Fruit fly (Drosophila melanogaster) whole organism, embryonic: ENCODE results near the gene CG13029.

ENCODE experiments used
- CG14710 ChIP-seq: fragments of 200-800 bp; sonication (Bioruptor generic); optimal IDR thresholded peaks from 3 replicates; lab custom pipeline; 2019; ENCODE audit warnings: missing biosample characterization, mild to moderate bottlenecking, missing genetic modification characterization, moderate library complexity
- CG17361 ChIP-seq: fragments of 200-800 bp; sonication (Bioruptor generic); IDR thresholded peaks from 3 replicates; pipeline ENCODE4 v1.3.6; 2022; ENCODE audit warnings: missing biosample characterization, missing genetic modification characterization
- CG34224 ChIP-seq: fragments of 200-800 bp; sonication (Bioruptor generic); IDR thresholded peaks from 3 replicates; pipeline ENCODE4 v1.3.6; 2022; ENCODE audit warnings: missing biosample characterization, missing genetic modification characterization; ENCODE audit not compliant: partially characterized antibody
- CG8359 ChIP-seq: fragments of 200-800 bp; sonication (Bioruptor generic); optimal IDR thresholded peaks from 2 replicates; lab custom pipeline; 2017; ENCODE audit warnings: missing biosample characterization, mild to moderate bottlenecking, missing genetic modification characterization, borderline replicate concordance
- Chrac-16 ChIP-seq: fragments of 200-800 bp; sonication (Bioruptor generic); optimal IDR thresholded peaks from 3 replicates; lab custom pipeline; 2016; ENCODE audit warnings: missing biosample characterization, missing genetic modification characterization
- az2 ChIP-seq: fragments of 200-800 bp; sonication (Bioruptor generic); optimal IDR thresholded peaks from 3 replicates; lab custom pipeline; 2016; ENCODE audit warnings: missing biosample characterization, missing genetic modification characterization
- bab2 ChIP-seq: fragments of 200-800 bp; sonication (Bioruptor generic); optimal IDR thresholded peaks from 2 replicates; lab custom pipeline; 2016; ENCODE audit warnings: missing biosample characterization, missing genetic modification characterization
- fu2 ChIP-seq: fragments of 200-800 bp; sonication (Bioruptor generic); optimal IDR thresholded peaks from 2 replicates; lab custom pipeline; 2016; ENCODE audit warnings: missing biosample characterization, missing genetic modification characterization
- rib ChIP-seq: fragments of 200-800 bp; sonication (Bioruptor generic); IDR thresholded peaks from 2 replicates; pipeline ENCODE4 v1.3.6; 2022; ENCODE audit warnings: missing biosample characterization, missing genetic modification characterization
- zfh1 ChIP-seq: fragments of 200-800 bp; sonication (Bioruptor generic); IDR thresholded peaks from 3 replicates; pipeline ENCODE4 v1.3.6; 2022; ENCODE audit warnings: missing biosample characterization, missing genetic modification characterization

DNA sequence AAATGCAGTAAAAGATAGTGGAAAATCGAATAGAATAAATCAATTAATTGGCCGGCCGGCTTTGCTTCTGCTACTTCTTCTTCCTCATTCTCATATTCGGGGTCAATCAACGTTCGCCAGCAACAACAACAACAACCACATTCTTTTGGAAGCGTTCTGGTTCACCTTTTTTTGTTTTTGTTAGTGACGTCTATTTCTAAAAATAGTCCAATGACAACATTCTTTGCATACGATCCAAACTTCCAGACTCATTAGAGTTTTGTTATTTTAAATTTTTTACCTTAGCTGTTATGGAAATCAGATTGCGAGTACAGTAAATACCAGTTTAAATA, 5.4 kb downstream of the CG13029 start:
- TF ChIP-seq CG34224 (GFP tag; lab: Robert Waterston, UW) (no peak), CG17361 (GFP tag; lab: Robert Waterston, UW) (no peak), CG14710 (tag; lab: Kevin White, UChicago) (no peak), bab2 (GFP tag; lab: Kevin White, UChicago) (no peak), CG8359 (GFP tag; lab: Kevin White, UChicago) (no peak), zfh1 (no peak), fu2 (GFP tag; lab: Kevin White, UChicago) (no peak), rib (GFP tag; lab: Robert Waterston, UW) (no peak), az2 (GFP tag; lab: Kevin White, UChicago) (no peak), Chrac-16 (GFP tag; lab: Kevin White, UChicago) (no peak)
